Worm (Caenorhabditis elegans) whole organism, L4 larva: ENCODE results near the gene F53F1.2.

Experiments
- F26F4.8 ChIP-seq: fragments of 200-800 bp; sonication (Bioruptor generic); conservative IDR thresholded peaks from 2 replicates; pipeline ENCODE4 v1.3.6; 2022; ENCODE audit warnings: missing genetic modification characterization, missing compliant biosample characterization
- R02D3.7 ChIP-seq: fragments of 150-350 bp; sonication (generic microtip); optimal IDR thresholded peaks from 3 replicates; lab custom pipeline; 2014; ENCODE audit warnings: missing biosample characterization, missing genetic modification characterization
- T26A8.4 ChIP-seq: fragments of 200-800 bp; sonication (Bioruptor generic); IDR thresholded peaks from 2 replicates; pipeline ENCODE4 v1.3.6; 2022; ENCODE audit warnings: missing genetic modification characterization, missing compliant biosample characterization
- Y105C5A.15 ChIP-seq: fragments of 200-800 bp; sonication (Bioruptor generic); IDR thresholded peaks from 2 replicates; pipeline ENCODE4 v1.3.6; 2022; ENCODE audit warnings: missing genetic modification characterization, missing compliant biosample characterization
- Y48G9A.11 ChIP-seq: fragments of 200-800 bp; sonication (Bioruptor generic); IDR thresholded peaks from 2 replicates; pipeline ENCODE4 v1.3.6; 2022; ENCODE audit warnings: missing genetic modification reagents, missing genetic modification characterization, missing compliant biosample characterization
- ZK337.2 ChIP-seq: fragments of 200-800 bp; sonication (Bioruptor generic); IDR thresholded peaks from 2 replicates; pipeline ENCODE4 v1.3.6; 2022; ENCODE audit warnings: missing genetic modification reagents, missing genetic modification characterization, missing compliant biosample characterization
- aha-1 ChIP-seq: fragments of 150-350 bp; peaks from one replicate; lab custom pipeline; 2014; ENCODE audit warnings: missing biosample characterization, missing genetic modification characterization
- attf-4 ChIP-seq: sonication (generic microtip); optimal IDR thresholded peaks from 3 replicates; lab custom pipeline; 2017; ENCODE audit warnings: missing biosample characterization, missing genetic modification characterization
- ceh-28 ChIP-seq: fragments of 150-350 bp; optimal IDR thresholded peaks from 2 replicates; lab custom pipeline; 2014; ENCODE audit warnings: missing biosample characterization, missing genetic modification reagents, missing genetic modification characterization
- ctbp-1 ChIP-seq: fragments of 200-800 bp; sonication (Bioruptor generic); IDR thresholded peaks from 2 replicates; pipeline ENCODE4 v1.3.6; 2022; ENCODE audit warnings: missing genetic modification reagents, missing genetic modification characterization, missing compliant biosample characterization
- daf-16 ChIP-seq, 3 experiments: sonication (generic microtip); optimal IDR thresholded peaks; 2 replicates each; lab custom pipeline; 2016 to 2017; ENCODE audit warnings: missing genetic modification characterization in 3 of 3, missing genetic modification reagents in 3 of 3, mild to moderate bottlenecking in 2 of 3, missing compliant biosample characterization in 2 of 3, missing biosample characterization in 1 of 3, moderate library complexity in 1 of 3
- dmd-6 ChIP-seq: fragments of 200-800 bp; sonication (Bioruptor generic); IDR thresholded peaks from 2 replicates; pipeline ENCODE4 v1.3.6; 2022; ENCODE audit warnings: missing genetic modification reagents, missing genetic modification characterization, missing compliant biosample characterization
- hif-1 ChIP-seq, 2 experiments: sonication (generic microtip); optimal IDR thresholded peaks; 2 replicates each; lab custom pipeline; 2016 to 2017; ENCODE audit warnings: missing compliant biosample characterization in 2 of 2, missing genetic modification characterization in 2 of 2, missing genetic modification reagents in 2 of 2, missing genotype in 2 of 2, mild to moderate bottlenecking in 1 of 2
- hlh-30 ChIP-seq: sonication (generic microtip); optimal IDR thresholded peaks from 2 replicates; lab custom pipeline; 2017; ENCODE audit warnings: antibody characterized with exemption, mild to moderate bottlenecking, missing genetic modification characterization, missing compliant biosample characterization; ENCODE audit not compliant: insufficient read depth
- hmg-1.1 ChIP-seq: fragments of 200-800 bp; sonication (Bioruptor generic); IDR thresholded peaks from 2 replicates; pipeline ENCODE4 v1.3.6; 2022; ENCODE audit warnings: missing genetic modification reagents, missing genetic modification characterization, missing compliant biosample characterization
- lin-13 ChIP-seq: fragments of 150-350 bp; optimal IDR thresholded peaks from 2 replicates; lab custom pipeline; 2014; ENCODE audit warnings: missing biosample characterization, missing genetic modification reagents, missing genetic modification characterization
- lin-38 ChIP-seq: fragments of 200-800 bp; sonication (Bioruptor generic); IDR thresholded peaks from 2 replicates; pipeline ENCODE4 v1.3.6; 2022; ENCODE audit warnings: missing genetic modification reagents, missing genetic modification characterization, missing compliant biosample characterization
- lsy-2 ChIP-seq, 2 experiments: fragments of 150-350 bp in 1 of 2; sonication (generic microtip) in 1 of 2; optimal IDR thresholded peaks; 2 replicates each; lab custom pipeline; 2014 to 2017; ENCODE audit warnings: missing biosample characterization in 2 of 2, missing genetic modification characterization in 2 of 2
- madf-5 ChIP-seq, 2 experiments: fragments of 200-800 bp; sonication (Bioruptor generic); IDR thresholded peaks; 2 replicates each; pipeline ENCODE4 v1.3.6; 2022; ENCODE audit warnings: missing compliant biosample characterization in 2 of 2, missing genetic modification characterization in 2 of 2
- madf-9 ChIP-seq: fragments of 200-800 bp; sonication (Bioruptor generic); conservative IDR thresholded peaks from 2 replicates; pipeline ENCODE4 v1.3.6; 2022; ENCODE audit warnings: missing genetic modification reagents, missing genetic modification characterization, missing compliant biosample characterization
- mes-2 ChIP-seq: sonication (generic microtip); optimal IDR thresholded peaks from 2 replicates; lab custom pipeline; 2016; ENCODE audit warnings: missing genotype, mild to moderate bottlenecking, missing genetic modification characterization, missing compliant biosample characterization; ENCODE audit not compliant: poor library complexity, severe bottlenecking
- mxl-2 ChIP-seq: fragments of 200-800 bp; sonication (Bioruptor generic); conservative IDR thresholded peaks from 2 replicates; pipeline ENCODE4 v1.3.6; 2022; ENCODE audit warnings: missing genetic modification reagents, missing genetic modification characterization, missing compliant biosample characterization
- nhr-25 ChIP-seq: sonication (generic microtip); optimal IDR thresholded peaks from 2 replicates; lab custom pipeline; 2017; ENCODE audit warnings: missing genetic modification characterization, mild to moderate bottlenecking, missing compliant biosample characterization, antibody characterized with exemption, moderate library complexity, borderline replicate concordance; ENCODE audit not compliant: insufficient read depth
- nhr-41 ChIP-seq: fragments of 200-800 bp; sonication (Bioruptor generic); IDR thresholded peaks from 2 replicates; pipeline ENCODE4 v1.3.6; 2022; ENCODE audit warnings: missing genetic modification reagents, missing genetic modification characterization, missing compliant biosample characterization
- nhr-42 ChIP-seq: fragments of 200-800 bp; sonication (Bioruptor generic); IDR thresholded peaks from 2 replicates; pipeline ENCODE4 v1.3.6; 2022; ENCODE audit warnings: missing genetic modification characterization, missing compliant biosample characterization
- nhr-48 ChIP-seq: sonication (generic microtip); optimal IDR thresholded peaks from 2 replicates; lab custom pipeline; 2016; ENCODE audit warnings: mild to moderate bottlenecking, missing genetic modification characterization, missing compliant biosample characterization
- rbr-2 ChIP-seq: sonication (generic microtip); optimal IDR thresholded peaks from 2 replicates; lab custom pipeline; 2016; ENCODE audit warnings: missing genotype, missing genetic modification characterization, missing compliant biosample characterization
- set-16 ChIP-seq: fragments of 200-800 bp; sonication (Bioruptor generic); IDR thresholded peaks from 2 replicates; pipeline ENCODE4 v1.3.6; 2022; ENCODE audit warnings: missing genetic modification reagents, missing genetic modification characterization, missing compliant biosample characterization
- skn-1 ChIP-seq: fragments of 150-350 bp; optimal IDR thresholded peaks from 2 replicates; lab custom pipeline; 2014; ENCODE audit warnings: missing biosample characterization, missing genetic modification characterization
- snpc-1.2 ChIP-seq: fragments of 200-800 bp; sonication (Bioruptor generic); IDR thresholded peaks from 2 replicates; pipeline ENCODE4 v1.3.6; 2022; ENCODE audit warnings: missing genetic modification reagents, missing genetic modification characterization, missing compliant biosample characterization
- snpc-4 ChIP-seq: fragments of 150-350 bp; optimal IDR thresholded peaks from 2 replicates; lab custom pipeline; 2014; ENCODE audit warnings: missing biosample characterization, missing genetic modification characterization
- unc-62 ChIP-seq, 3 experiments: fragments of 150-350 bp in 1 of 3; sonication (generic microtip); optimal IDR thresholded peaks in 2 of 3; peaks in 1 of 3; 1 replicate in 1 of 3; 2 replicates in 2 of 3; lab custom pipeline; 2014 to 2017; ENCODE audit warnings: missing biosample characterization in 3 of 3, missing genetic modification characterization in 3 of 3, missing genetic modification reagents in 3 of 3, missing genotype in 1 of 3
- zip-2 ChIP-seq: fragments of 150-350 bp; optimal IDR thresholded peaks from 2 replicates; lab custom pipeline; 2014; ENCODE audit warnings: missing biosample characterization, missing genetic modification characterization

The F53F1.2 gene

ce11 chrV:13426764-13427163 lies 20.1 kb downstream of the F53F1.2 start, which contains the start of gene srd-18:
TSS of gene srd-18 (minus strand) at chrV:13426864.
- TF ChIP-seq Y105C5A.15 (no peak), T26A8.4 (GFP tag; lab: Robert Waterston, UW) (no peak), snpc-1.2 (no peak), daf-16 (GFP tag; optimal IDR thresholded peaks at IDR 0.05; lab: Kevin White, UChicago) (no peak), daf-16 (tag; optimal IDR thresholded peaks at IDR 0.05; lab: Kevin White, UChicago) (no peak), F26F4.8 (GFP tag; lab: Robert Waterston, UW) (no peak), Y48G9A.11 (no peak), lin-38 (GFP tag; lab: Robert Waterston, UW) (no peak), rbr-2 (tag; lab: Kevin White, UChicago) (no peak), madf-5 (GFP tag; IDR thresholded peaks at IDR 0.05; lab: Robert Waterston, UW) (no peak), ctbp-1 (GFP tag; lab: Robert Waterston, UW) (no peak), lsy-2 (tag; optimal IDR thresholded peaks at IDR 0.05; lab: Kevin White, UChicago) (no peak), ceh-28 (tag; lab: Kevin White, UChicago) (no peak), nhr-42 (GFP tag; lab: Robert Waterston, UW) (no peak), mxl-2 (GFP tag; lab: Robert Waterston, UW) (no peak), nhr-25 (tag; lab: Kevin White, UChicago) (no peak), dmd-6 (no peak), hlh-30 (tag; lab: Kevin White, UChicago) (no peak), hmg-1.1 (GFP tag; lab: Robert Waterston, UW) (no peak), lin-13 (GFP tag; lab: Kevin White, UChicago) (no peak)

DNA sequence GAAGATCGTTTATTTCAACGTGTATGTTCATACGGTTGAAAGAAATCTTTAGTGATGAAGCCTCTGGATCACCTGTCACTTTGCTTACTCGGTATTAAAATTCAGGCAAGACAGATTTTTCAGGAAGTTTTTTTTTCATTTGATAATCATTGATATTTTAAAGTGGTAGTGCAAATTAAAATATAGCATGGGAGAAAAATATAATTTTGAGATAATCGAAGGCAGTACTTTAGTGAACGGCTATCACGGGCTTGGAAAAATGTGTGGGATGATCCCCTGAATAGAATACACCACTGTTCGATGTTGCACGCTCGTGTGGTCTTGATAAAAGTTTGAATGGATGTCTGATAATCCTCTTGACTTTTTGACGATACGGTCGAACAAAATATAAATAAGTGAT lies 20.8 kb downstream of the F53F1.2 start:
- TF ChIP-seq R02D3.7 (tag; lab: Kevin White, UChicago) (no peak), attf-4 (tag; lab: Kevin White, UChicago) (no peak), unc-62 (GFP tag; optimal IDR thresholded peaks at IDR 0.05 in 1 of 2; lab: Kevin White, UChicago) (peak in 1 of 2 experiments; percentile 96), unc-62 (tag; optimal IDR thresholded peaks at IDR 0.05; lab: Kevin White, UChicago) (no peak)
- TF ChIP-seq, all 104 proteins: peak for 1

DNA sequence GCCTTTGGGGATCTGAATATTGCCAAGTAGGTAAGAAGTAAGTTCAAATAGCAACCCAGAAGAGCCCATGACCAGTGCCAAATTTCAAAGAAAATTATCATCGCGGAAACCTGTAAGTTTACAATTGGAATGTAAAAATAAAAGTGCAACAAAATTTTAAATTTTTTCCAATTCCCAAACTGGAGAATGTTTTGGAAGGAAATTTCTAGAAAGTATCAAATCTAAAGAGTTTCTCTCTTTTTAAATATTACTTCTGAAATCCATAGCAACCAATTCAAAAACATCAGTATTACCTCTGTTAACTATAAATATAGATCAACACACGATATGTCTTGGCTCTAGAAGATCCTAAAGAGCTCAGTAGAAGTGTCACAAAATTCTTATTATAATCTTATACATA lies 22.0 kb downstream of the F53F1.2 start, which contains the start of gene srd-19:
Gene srd-19 (minus strand): TSS at position 101 of the 400 bp plus-strand sequence.
- no peak for TF ChIP-seq zip-2 (tag; lab: Kevin White, UChicago)
- no peak for TF ChIP-seq aha-1 (tag; lab: Kevin White, UChicago)
- TF ChIP-seq skn-1 (tag; lab: Kevin White, UChicago), result no peak
- TF ChIP-seq attf-4 (tag; lab: Kevin White, UChicago), result no peak
- TF ChIP-seq set-16 (GFP tag; lab: Robert Waterston, UW), result no peak
- TF ChIP-seq daf-16 (GFP tag; optimal IDR thresholded peaks at IDR 0.05; lab: Kevin White, UChicago), result no peak
- TF ChIP-seq daf-16 (tag; optimal IDR thresholded peaks at IDR 0.05; lab: Kevin White, UChicago), result no peak
- TF ChIP-seq mes-2 (tag; lab: Kevin White, UChicago), result no peak
- TF ChIP-seq snpc-4 (tag; lab: Kevin White, UChicago), result no peak
- TF ChIP-seq hif-1 (tag; optimal IDR thresholded peaks at IDR 0.05; lab: Kevin White, UChicago), result no peak
- TF ChIP-seq R02D3.7 (tag; lab: Kevin White, UChicago), result no peak
- no peak for TF ChIP-seq madf-9
- no peak for TF ChIP-seq nhr-48 (tag; lab: Kevin White, UChicago)
- TF ChIP-seq ZK337.2 (GFP tag; lab: Robert Waterston, UW), result no peak
- TF ChIP-seq lin-13 (GFP tag; lab: Kevin White, UChicago), result no peak

DNA sequence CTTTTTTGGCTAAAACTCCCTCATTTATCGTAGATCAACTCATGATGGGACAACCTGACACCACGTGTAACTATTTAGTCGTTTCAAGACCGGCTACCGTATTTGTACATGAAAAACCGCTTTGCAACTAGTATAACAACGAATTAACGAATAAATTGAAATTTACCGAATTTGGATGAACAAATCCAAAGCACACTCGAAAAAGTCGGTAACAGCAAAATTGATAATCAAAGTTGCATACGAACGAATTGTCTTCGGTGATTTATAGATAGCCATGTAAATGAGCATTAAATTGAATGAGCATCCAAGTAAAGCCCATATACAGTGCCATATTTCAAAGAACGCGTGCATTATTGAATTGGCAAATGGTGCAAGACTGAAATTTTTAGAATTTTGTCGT lies 25.7 kb downstream of the F53F1.2 start, which contains the start of gene srd-17:
Gene srd-17 (minus strand): TSS at position 351 of the 400 bp plus-strand sequence.
- TF ChIP-seq nhr-41 (GFP tag; lab: Robert Waterston, UW) (no peak), aha-1 (tag; lab: Kevin White, UChicago) (peak; percentile 97)
